Worm (Caenorhabditis elegans) whole organism, mixed stage, embryonic: ENCODE results near the gene lpr-2.

ENCODE experiments used
- blmp-1 ChIP-seq: fragments of 150-350 bp; optimal IDR thresholded peaks from 2 replicates; lab custom pipeline; 2014; ENCODE audit warnings: missing biosample characterization, missing genetic modification characterization
- ceh-43 ChIP-seq: fragments of 200-800 bp; sonication (Bioruptor generic); optimal IDR thresholded peaks from 2 replicates; lab custom pipeline; 2018; ENCODE audit warnings: mild to moderate bottlenecking, missing genetic modification characterization, moderate library complexity, missing compliant biosample characterization
- ces-1 ChIP-seq: fragments of 150-350 bp; optimal IDR thresholded peaks from 2 replicates; lab custom pipeline; 2014; ENCODE audit warnings: missing biosample characterization, missing genetic modification reagents, missing genetic modification characterization
- drap-1 ChIP-seq: fragments of 200-800 bp; sonication (Bioruptor generic); optimal IDR thresholded peaks from 3 replicates; lab custom pipeline; 2018; ENCODE audit warnings: mild to moderate bottlenecking, missing genetic modification characterization, missing compliant biosample characterization
- lin-32 ChIP-seq: fragments of 200-800 bp; sonication (Bioruptor generic); optimal IDR thresholded peaks from 2 replicates; lab custom pipeline; 2018; ENCODE audit warnings: mild to moderate bottlenecking, missing genetic modification characterization, missing compliant biosample characterization
- mab-5 ChIP-seq: fragments of 150-350 bp; optimal IDR thresholded peaks from 2 replicates; lab custom pipeline; 2014; ENCODE audit warnings: missing biosample characterization, missing genetic modification characterization
- nhr-28 ChIP-seq: fragments of 150-350 bp; optimal IDR thresholded peaks from 2 replicates; lab custom pipeline; 2014; ENCODE audit warnings: missing biosample characterization, missing genetic modification characterization
- nhr-76 ChIP-seq: sonication (generic microtip); optimal IDR thresholded peaks from 2 replicates; lab custom pipeline; 2017; ENCODE audit warnings: missing biosample characterization, missing genetic modification characterization
- pha-4 ChIP-seq: fragments of 150-350 bp; optimal IDR thresholded peaks from 2 replicates; lab custom pipeline; 2018; ENCODE audit warnings: missing biosample characterization, missing genetic modification reagents, missing genetic modification characterization
- snpc-4 ChIP-seq: fragments of 150-350 bp; optimal IDR thresholded peaks from 2 replicates; lab custom pipeline; 2014; ENCODE audit warnings: missing biosample characterization, missing genetic modification characterization
- unc-39 ChIP-seq: fragments of 150-350 bp; optimal IDR thresholded peaks from 2 replicates; lab custom pipeline; 2014; ENCODE audit warnings: missing biosample characterization, missing genetic modification characterization
- ztf-11 ChIP-seq: fragments of 150-350 bp; optimal IDR thresholded peaks from 2 replicates; lab custom pipeline; 2014; ENCODE audit warnings: missing biosample characterization, missing genetic modification characterization

- TF ChIP-seq lin-32 (no peak), ztf-11 (tag; lab: Kevin White, UChicago) (no peak), ces-1 (peak; percentile 94), unc-39 (tag; lab: Kevin White, UChicago) (no peak), blmp-1 (tag; lab: Kevin White, UChicago) (no peak), nhr-76 (tag; lab: Kevin White, UChicago) (no peak), snpc-4 (tag; lab: Kevin White, UChicago) (no peak), nhr-28 (tag; lab: Kevin White, UChicago) (no peak), pha-4 (tag; lab: Kevin White, UChicago) (no peak), ceh-43 (GFP tag; lab: Kevin White, UChicago) (no peak), mab-5 (tag; lab: Kevin White, UChicago) (no peak), drap-1 (GFP tag; lab: Kevin White, UChicago) (no peak)
Measured at ce11 chrIV:11782846-11783245, 3.8 kb downstream of the lpr-2 start.
